Fruit fly (Drosophila melanogaster) whole organism, embryonic: ENCODE results near the gene Rab18.

ENCODE experiments used
- B-H2 ChIP-seq: fragments of 200-800 bp; sonication (Bioruptor generic); optimal IDR thresholded peaks from 2 replicates; lab custom pipeline; 2018; ENCODE audit warnings: missing biosample characterization, mild to moderate bottlenecking, missing genetic modification characterization
- CG10431 ChIP-seq: fragments of 200-800 bp; sonication (Bioruptor generic); optimal IDR thresholded peaks from 3 replicates; lab custom pipeline; 2018; ENCODE audit warnings: missing biosample characterization, mild to moderate bottlenecking, missing genetic modification characterization
- CG10979 ChIP-seq: fragments of 200-800 bp; sonication (Bioruptor generic); optimal IDR thresholded peaks from 2 replicates; lab custom pipeline; 2018; ENCODE audit warnings: missing biosample characterization, mild to moderate bottlenecking, missing genetic modification characterization, moderate library complexity
- CG11723 ChIP-seq: fragments of 200-800 bp; sonication (Bioruptor generic); optimal IDR thresholded peaks from 2 replicates; lab custom pipeline; 2017; ENCODE audit warnings: missing biosample characterization, mild to moderate bottlenecking, missing genetic modification characterization
- CG12104 ChIP-seq: fragments of 200-800 bp; sonication (Bioruptor generic); optimal IDR thresholded peaks from 3 replicates; lab custom pipeline; 2016; ENCODE audit warnings: missing biosample characterization, missing genetic modification characterization
- CG12299 ChIP-seq: fragments of 200-800 bp; sonication (Bioruptor generic); optimal IDR thresholded peaks from 2 replicates; lab custom pipeline; 2018; ENCODE audit warnings: missing biosample characterization, mild to moderate bottlenecking, missing genetic modification characterization
- CG13424 ChIP-seq: fragments of 200-800 bp; sonication (Bioruptor generic); optimal IDR thresholded peaks from 2 replicates; lab custom pipeline; 2019; ENCODE audit warnings: missing biosample characterization, mild to moderate bottlenecking, missing genetic modification characterization, moderate library complexity
- CG17612 ChIP-seq: fragments of 200-800 bp; sonication (Bioruptor generic); IDR thresholded peaks from 2 replicates; pipeline ENCODE4 v1.3.6; 2022; ENCODE audit warnings: missing biosample characterization, missing genetic modification characterization
- CG17912 ChIP-seq: fragments of 200-800 bp; sonication (Bioruptor generic); optimal IDR thresholded peaks from 2 replicates; lab custom pipeline; 2018; ENCODE audit warnings: missing biosample characterization, mild to moderate bottlenecking, missing genetic modification characterization
- CG18599 ChIP-seq: fragments of 200-800 bp; sonication (Bioruptor generic); optimal IDR thresholded peaks from 3 replicates; lab custom pipeline; 2017; ENCODE audit warnings: missing biosample characterization, missing genetic modification characterization, mild to moderate bottlenecking, moderate library complexity, missing genetic modification reagents
- CG18619 ChIP-seq: fragments of 200-800 bp; sonication (Bioruptor generic); optimal IDR thresholded peaks from 3 replicates; lab custom pipeline; 2017; ENCODE audit warnings: missing biosample characterization, mild to moderate bottlenecking, missing genetic modification characterization
- CG34376 ChIP-seq: fragments of 200-800 bp; sonication (Bioruptor generic); optimal IDR thresholded peaks from 2 replicates; lab custom pipeline; 2018; ENCODE audit warnings: missing biosample characterization, mild to moderate bottlenecking, missing genetic modification characterization
- CG4854 ChIP-seq: fragments of 200-800 bp; sonication (Bioruptor generic); optimal IDR thresholded peaks from 2 replicates; lab custom pipeline; 2016; ENCODE audit warnings: missing biosample characterization, missing genetic modification characterization, inconsistent platforms
- CG5245 ChIP-seq: fragments of 200-800 bp; sonication (Bioruptor generic); optimal IDR thresholded peaks from 3 replicates; lab custom pipeline; 2016; ENCODE audit warnings: missing biosample characterization, missing genetic modification characterization
- CG6689 ChIP-seq: fragments of 200-800 bp; sonication (Bioruptor generic); IDR thresholded peaks from 2 replicates; pipeline ENCODE4 v1.3.6; 2022; ENCODE audit warnings: missing biosample characterization, missing genetic modification characterization
- CG8388 ChIP-seq: fragments of 200-800 bp; sonication (Bioruptor generic); optimal IDR thresholded peaks from 2 replicates; lab custom pipeline; 2019; ENCODE audit warnings: missing biosample characterization, mild to moderate bottlenecking, missing genetic modification characterization, moderate library complexity
- CG8765 ChIP-seq: fragments of 200-800 bp; sonication (Bioruptor generic); IDR thresholded peaks from 2 replicates; pipeline ENCODE4 v1.3.6; 2022; ENCODE audit warnings: missing biosample characterization, missing genetic modification characterization
- CG9609 ChIP-seq: fragments of 200-800 bp; sonication (Bioruptor generic); optimal IDR thresholded peaks from 3 replicates; lab custom pipeline; 2016; ENCODE audit warnings: missing biosample characterization, missing genetic modification characterization
- CG9797 ChIP-seq: fragments of 200-800 bp; sonication (Bioruptor generic); optimal IDR thresholded peaks from 3 replicates; lab custom pipeline; 2018; ENCODE audit warnings: missing biosample characterization, mild to moderate bottlenecking, missing genetic modification characterization
- CHES-1-like ChIP-seq: fragments of 200-800 bp; sonication (Bioruptor generic); optimal IDR thresholded peaks from 2 replicates; lab custom pipeline; 2016; ENCODE audit warnings: missing biosample characterization, missing genetic modification characterization
- CoRest ChIP-seq: fragments of 200-800 bp; sonication (Bioruptor generic); optimal IDR thresholded peaks from 3 replicates; lab custom pipeline; 2018; ENCODE audit warnings: missing biosample characterization, mild to moderate bottlenecking, missing genetic modification characterization, moderate library complexity
- Dip3 ChIP-seq: fragments of 200-800 bp; sonication (Bioruptor generic); optimal IDR thresholded peaks from 3 replicates; lab custom pipeline; 2016; ENCODE audit warnings: missing biosample characterization, missing genetic modification characterization
- Doc3 ChIP-seq: fragments of 200-800 bp; sonication (Bioruptor generic); IDR thresholded peaks from 3 replicates; pipeline ENCODE4 v1.3.6; 2022; ENCODE audit warnings: missing biosample characterization, missing genetic modification characterization; ENCODE audit not compliant: partially characterized antibody
- Eip74EF ChIP-seq, 2 experiments: fragments of 200-800 bp in 1 of 2; fragments of >200 bp in 1 of 2; sonication (Bioruptor generic) in 1 of 2; optimal IDR thresholded peaks; 2 replicates each; lab custom pipeline; 2017 to 2019; ENCODE audit warnings: missing biosample characterization in 2 of 2, missing genetic modification characterization in 2 of 2, mild to moderate bottlenecking in 1 of 2, moderate library complexity in 1 of 2
- HLH3B ChIP-seq: fragments of 200-800 bp; sonication (Bioruptor generic); IDR thresholded peaks from 2 replicates; pipeline ENCODE4 v1.3.6; 2022; ENCODE audit warnings: missing biosample characterization, missing genetic modification characterization
- HmgD ChIP-seq: fragments of 200-800 bp; sonication (Bioruptor generic); optimal IDR thresholded peaks from 3 replicates; lab custom pipeline; 2016; ENCODE audit warnings: missing biosample characterization, missing genetic modification characterization
- Max ChIP-seq: fragments of 200-800 bp; sonication (Bioruptor generic); optimal IDR thresholded peaks from 2 replicates; lab custom pipeline; 2016; ENCODE audit warnings: missing biosample characterization, mild to moderate bottlenecking, missing genetic modification characterization
- Mes4 ChIP-seq: fragments of 200-800 bp; sonication (Bioruptor generic); optimal IDR thresholded peaks from 2 replicates; lab custom pipeline; 2016; ENCODE audit warnings: missing biosample characterization, missing genetic modification characterization
- Neu2 ChIP-seq: fragments of 200-800 bp; sonication (Bioruptor generic); optimal IDR thresholded peaks from 3 replicates; lab custom pipeline; 2016; ENCODE audit warnings: missing biosample characterization, missing genetic modification characterization, borderline replicate concordance
- Nf-YC ChIP-seq: fragments of 200-800 bp; optimal IDR thresholded peaks from 3 replicates; lab custom pipeline; 2019; ENCODE audit warnings: missing biosample characterization, mild to moderate bottlenecking, missing genetic modification characterization, moderate library complexity
- Opbp ChIP-seq: fragments of 200-800 bp; sonication (Bioruptor generic); IDR thresholded peaks from 3 replicates; pipeline ENCODE4 v1.3.6; 2022; ENCODE audit warnings: missing biosample characterization, missing genetic modification characterization; ENCODE audit not compliant: partially characterized antibody
- Stat92E ChIP-seq, 3 experiments: fragments of >200 bp in 2 of 3; fragments of 200-800 bp in 1 of 3; sonication (Bioruptor generic) in 1 of 3; optimal IDR thresholded peaks; 2 replicates each; lab custom pipeline; 2017 to 2019; ENCODE audit warnings: missing biosample characterization in 3 of 3, missing genetic modification characterization in 3 of 3, mild to moderate bottlenecking in 1 of 3, moderate library complexity in 1 of 3
- ac ChIP-seq: fragments of 200-800 bp; sonication (Bioruptor generic); optimal IDR thresholded peaks from 3 replicates; lab custom pipeline; 2017; ENCODE audit warnings: missing biosample characterization, mild to moderate bottlenecking, missing genetic modification characterization
- ash1 ChIP-seq: fragments of 200-800 bp; sonication (Bioruptor generic); optimal IDR thresholded peaks from 2 replicates; lab custom pipeline; 2018; ENCODE audit warnings: missing biosample characterization, mild to moderate bottlenecking, missing genetic modification characterization
- bbx ChIP-seq: fragments of 200-800 bp; sonication (Bioruptor generic); IDR thresholded peaks from 2 replicates; pipeline ENCODE4 v1.3.6; 2022; ENCODE audit warnings: missing biosample characterization, missing genetic modification characterization; ENCODE audit not compliant: partially characterized antibody
- btn ChIP-seq: fragments of 200-800 bp; sonication (Bioruptor generic); optimal IDR thresholded peaks from 2 replicates; lab custom pipeline; 2016; ENCODE audit warnings: missing biosample characterization, missing genetic modification characterization
- ci ChIP-seq: fragments of 200-800 bp; sonication (Bioruptor generic); IDR thresholded peaks from 3 replicates; pipeline ENCODE4 v1.3.6; 2022; ENCODE audit warnings: missing biosample characterization, missing genetic modification characterization
- crp ChIP-seq, 2 experiments: fragments of 200-800 bp; sonication (Bioruptor generic); optimal IDR thresholded peaks; 2 replicates in 1 of 2; 3 replicates in 1 of 2; lab custom pipeline; 2017; ENCODE audit warnings: missing biosample characterization in 2 of 2, missing genetic modification characterization in 2 of 2, mild to moderate bottlenecking in 1 of 2, moderate library complexity in 1 of 2
- dmrt11E ChIP-seq: fragments of 200-800 bp; sonication (Bioruptor generic); optimal IDR thresholded peaks from 3 replicates; lab custom pipeline; 2018; ENCODE audit warnings: missing biosample characterization, mild to moderate bottlenecking, missing genetic modification characterization, moderate library complexity
- dysf ChIP-seq: fragments of 200-800 bp; sonication (Bioruptor generic); IDR thresholded peaks from 3 replicates; pipeline ENCODE4 v1.3.6; 2022; ENCODE audit warnings: missing biosample characterization, missing genetic modification characterization
- fru ChIP-seq: fragments of >200 bp; optimal IDR thresholded peaks from 2 replicates; lab custom pipeline; 2017
- gem ChIP-seq: fragments of 200-800 bp; sonication (Bioruptor generic); optimal IDR thresholded peaks from 2 replicates; lab custom pipeline; 2019; ENCODE audit warnings: missing biosample characterization, mild to moderate bottlenecking, missing genetic modification characterization, moderate library complexity
- lmd ChIP-seq: fragments of 200-800 bp; sonication (Bioruptor generic); IDR thresholded peaks from 2 replicates; pipeline ENCODE4 v1.3.6; 2022; ENCODE audit warnings: missing biosample characterization, missing genetic modification characterization
- pho ChIP-seq: fragments of 200-800 bp; sonication (Bioruptor generic); optimal IDR thresholded peaks from 2 replicates; lab custom pipeline; 2016; ENCODE audit warnings: missing biosample characterization, missing genetic modification characterization
- so ChIP-seq: fragments of 200-800 bp; sonication (Bioruptor generic); IDR thresholded peaks from 3 replicates; pipeline ENCODE4 v1.3.6; 2022; ENCODE audit warnings: missing biosample characterization, missing genetic modification characterization
- tgo ChIP-seq: fragments of 200-800 bp; sonication (Bioruptor generic); IDR thresholded peaks from 3 replicates; pipeline ENCODE4 v1.3.6; 2022; ENCODE audit warnings: missing biosample characterization, missing genetic modification characterization
- tin ChIP-seq: fragments of 200-800 bp; sonication (Bioruptor generic); optimal IDR thresholded peaks from 3 replicates; lab custom pipeline; 2016; ENCODE audit warnings: missing biosample characterization, missing genetic modification characterization
- tio ChIP-seq: fragments of 200-800 bp; sonication (Bioruptor generic); optimal IDR thresholded peaks from 2 replicates; lab custom pipeline; 2017; ENCODE audit warnings: missing biosample characterization, missing genetic modification characterization, inconsistent platforms
- tup ChIP-seq: fragments of 200-800 bp; sonication (Bioruptor generic); optimal IDR thresholded peaks from 2 replicates; lab custom pipeline; 2016; ENCODE audit warnings: missing biosample characterization, mild to moderate bottlenecking, missing genetic modification characterization, moderate library complexity

Rab18 gene

DNA sequence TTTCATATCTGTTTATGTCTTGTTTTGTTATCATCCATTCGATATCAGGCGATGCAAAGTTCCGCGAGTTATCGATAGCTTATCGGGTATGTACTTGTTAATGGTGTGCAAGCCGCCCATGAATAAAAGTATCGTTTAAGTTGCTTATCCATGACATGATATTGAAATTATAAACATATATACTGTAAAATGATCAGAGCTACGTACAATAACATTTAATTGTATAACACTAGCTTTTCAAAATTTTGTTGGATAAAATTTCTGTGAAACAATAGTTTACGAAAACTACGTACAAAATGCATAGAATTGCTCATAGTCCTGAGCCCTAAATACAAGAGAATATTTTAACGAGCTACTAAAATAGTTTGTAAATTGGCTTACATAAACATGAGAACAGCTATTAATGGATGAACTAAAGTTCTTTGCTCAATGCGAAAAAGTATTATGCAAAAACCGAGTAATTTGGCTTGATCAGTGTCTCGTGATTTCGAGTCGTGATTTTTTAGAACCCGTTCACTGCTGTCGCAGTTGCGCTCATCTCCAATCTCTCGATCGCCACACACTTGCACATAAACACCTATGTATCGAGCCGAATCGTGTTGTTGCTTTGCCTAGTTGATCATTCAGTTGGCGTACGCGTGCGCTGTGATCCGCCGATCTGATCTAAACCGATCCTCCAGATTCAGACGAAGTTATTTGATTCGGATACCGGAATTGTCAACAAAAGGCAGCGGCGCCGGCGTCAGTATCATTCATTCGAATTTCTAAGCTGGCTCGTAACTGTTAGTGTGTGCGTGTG is 18.0 kb upstream of the Rab18 start, which contains the start of the genes PGAP1 and cv (continued):
- TF ChIP-seq gem: no peak
- TF ChIP-seq CoRest: peak; percentile 51
- no peak for TF ChIP-seq CG11723
- no peak for TF ChIP-seq Nf-YC (tag; lab: Kevin White, UChicago)
- no peak for TF ChIP-seq tin
- peak; percentile 13 for TF ChIP-seq dmrt11E
- no peak for TF ChIP-seq Mes4 (GFP tag; lab: Kevin White, UChicago)
- TF ChIP-seq Max (GFP tag; lab: Kevin White, UChicago): no peak
- TF ChIP-seq CG10431: no peak
- TF ChIP-seq tup (GFP tag; lab: Kevin White, UChicago): no peak
- TF ChIP-seq HLH3B (GFP tag; lab: Robert Waterston, UW): no peak
- TF ChIP-seq CG6689 (GFP tag; lab: Robert Waterston, UW): no peak
- TF ChIP-seq CG8765 (GFP tag; lab: Robert Waterston, UW): no peak
- TF ChIP-seq ash1 (GFP tag; lab: Kevin White, UChicago): no peak
- no peak for TF ChIP-seq HmgD (GFP tag; lab: Kevin White, UChicago)
- TF ChIP-seq CG18599 (GFP tag; lab: Kevin White, UChicago): no peak
- TF ChIP-seq B-H2 (GFP tag; lab: Kevin White, UChicago): no peak
- no peak for TF ChIP-seq tio (GFP tag; lab: Kevin White, UChicago)
- no peak for TF ChIP-seq CG9609 (GFP tag; lab: Kevin White, UChicago)
- peak; percentile 17 for TF ChIP-seq Dip3
- TF ChIP-seq CG17612 (GFP tag; lab: Robert Waterston, UW): no peak
- no peak for TF ChIP-seq crp (GFP tag; optimal IDR thresholded peaks at IDR 0.05; lab: Kevin White, UChicago)
- TF ChIP-seq ac: no peak
- no peak for TF ChIP-seq CG5245
- no peak for TF ChIP-seq fru
- peak; percentile 15 for TF ChIP-seq pho (GFP tag; lab: Kevin White, UChicago)
- TF ChIP-seq btn (GFP tag; lab: Kevin White, UChicago): no peak
- TF ChIP-seq dysf: no peak
- no peak for TF ChIP-seq tgo
- TF ChIP-seq ci (GFP tag; lab: Robert Waterston, UW): peak; percentile 11; the same call in 1 of the 3 replicates
- no peak for TF ChIP-seq Eip74EF (GFP tag; optimal IDR thresholded peaks at IDR 0.05; lab: Kevin White, UChicago)
- TF ChIP-seq CG4854: no peak
- no peak for TF ChIP-seq so (GFP tag; lab: Robert Waterston, UW)
- TF ChIP-seq Opbp (GFP tag; lab: Robert Waterston, UW): peak; percentile 78; the same call in 2 of the 3 replicates
- no peak for TF ChIP-seq Stat92E (GFP tag; optimal IDR thresholded peaks at IDR 0.05; lab: Kevin White, UChicago)
- TF ChIP-seq lmd (GFP tag; lab: Robert Waterston, UW): no peak
- TF ChIP-seq Doc3: peak; percentile 73
- TF ChIP-seq CG17912 (GFP tag; lab: Kevin White, UChicago): no peak
- TF ChIP-seq bbx (GFP tag; lab: Robert Waterston, UW): peak; percentile 78
- TF ChIP-seq CG34376 (GFP tag; lab: Kevin White, UChicago): no peak
- TF ChIP-seq CG18619 (GFP tag; lab: Kevin White, UChicago): no peak
- no peak for TF ChIP-seq CG8388 (GFP tag; lab: Kevin White, UChicago)
- TF ChIP-seq CG9797 (GFP tag; lab: Kevin White, UChicago): no peak
- TF ChIP-seq Neu2 (GFP tag; lab: Kevin White, UChicago): no peak
- TF ChIP-seq CHES-1-like (GFP tag; lab: Kevin White, UChicago): no peak
- no peak for TF ChIP-seq CG12299
- peak; percentile 33 for TF ChIP-seq CG13424 (tag; lab: Kevin White, UChicago)
- no peak for TF ChIP-seq CG12104 (GFP tag; lab: Kevin White, UChicago)
- no peak for TF ChIP-seq CG10979 (tag; lab: Kevin White, UChicago)
